Fruit fly (Drosophila melanogaster): ENCODE data around the gene Sytbeta.
A peak's percentile ranks its signal among the peaks of the same experiment; 100 is the strongest.

DNA sequence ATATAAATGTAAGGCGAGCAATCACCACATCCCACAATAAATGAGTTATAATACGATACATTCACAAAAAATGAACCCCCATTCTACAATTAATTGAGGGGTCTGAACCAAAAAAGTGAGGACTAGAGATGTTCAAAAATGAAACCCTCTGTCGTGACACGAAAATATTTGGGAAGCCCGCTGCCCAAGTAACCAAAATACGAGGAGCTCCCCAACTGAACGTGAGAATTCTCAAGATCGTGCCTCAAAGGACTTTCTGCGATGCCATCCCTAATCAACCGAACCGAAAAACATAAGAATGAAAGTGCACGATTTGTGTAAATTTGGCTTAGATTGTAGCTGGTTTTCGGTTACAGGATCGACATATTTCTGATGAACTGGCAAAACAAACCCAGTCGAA lies 90.3 kb downstream of the Sytbeta start, which contains the start of gene Ocho:
- TF ChIP-seq CG32264 (GFP tag; optimal IDR thresholded peaks at IDR 0.05) (no peak), Hr78 (GFP tag; optimal IDR thresholded peaks at IDR 0.05) (no peak), jim (GFP tag; optimal IDR thresholded peaks at IDR 0.05) (no peak), usp (GFP tag; optimal IDR thresholded peaks at IDR 0.05) (no peak), Myc (optimal IDR thresholded peaks at IDR 0.05) (no peak), sage (GFP tag; optimal IDR thresholded peaks at IDR 0.05) (no peak), psq (GFP tag; optimal IDR thresholded peaks at IDR 0.05) (no peak), Dif (GFP tag; optimal IDR thresholded peaks at IDR 0.05; ENCODE audit: partially characterized antibody) (no peak), Abd-B (GFP tag; optimal IDR thresholded peaks at IDR 0.05) (no peak), rgr (GFP tag; optimal IDR thresholded peaks at IDR 0.05) (peak; percentile 21), h (GFP tag; optimal IDR thresholded peaks at IDR 0.05) (no peak), foxo (GFP tag; optimal IDR thresholded peaks at IDR 0.05) (peak in 1 of 2 experiments; percentile 40), Mio (GFP tag; optimal IDR thresholded peaks at IDR 0.05) (no peak)

Data from whole organism, wandering third instar larva.